Fruit fly (Drosophila melanogaster) whole organism, embryonic: ENCODE measurements around the gene ens.

ENCODE experiments used
- Atf6 ChIP-seq: fragments of 200-800 bp; sonication (Bioruptor generic); IDR thresholded peaks from 2 replicates; pipeline ENCODE4 v1.3.6; 2022; ENCODE audit warnings: missing biosample characterization, missing genetic modification characterization
- Blimp-1 ChIP-seq: fragments of 200-800 bp; sonication (Bioruptor generic); optimal IDR thresholded peaks from 3 replicates; lab custom pipeline; 2018; ENCODE audit warnings: missing biosample characterization, missing genetic modification characterization, mild to moderate bottlenecking, moderate library complexity, missing genetic modification reagents
- CG10462 ChIP-seq: fragments of 200-800 bp; sonication (Bioruptor generic); optimal IDR thresholded peaks from 2 replicates; lab custom pipeline; 2016; ENCODE audit warnings: missing biosample characterization, missing genetic modification characterization
- CG10543 ChIP-seq: fragments of 200-800 bp; sonication (Bioruptor generic); optimal IDR thresholded peaks from 3 replicates; lab custom pipeline; 2017; ENCODE audit warnings: missing biosample characterization, mild to moderate bottlenecking, missing genetic modification characterization, moderate library complexity
- CG10959 ChIP-seq: fragments of 200-800 bp; sonication (Bioruptor generic); IDR thresholded peaks from 2 replicates; pipeline ENCODE4 v1.3.6; 2022; ENCODE audit warnings: missing biosample characterization, missing genetic modification characterization
- CG11504 ChIP-seq: fragments of 200-800 bp; sonication (Bioruptor generic); optimal IDR thresholded peaks from 3 replicates; lab custom pipeline; 2019; ENCODE audit warnings: missing biosample characterization, mild to moderate bottlenecking, missing genetic modification characterization, moderate library complexity
- CG11560 ChIP-seq: fragments of 200-800 bp; sonication (Bioruptor generic); IDR thresholded peaks from 3 replicates; pipeline ENCODE4 v1.3.6; 2022; ENCODE audit warnings: missing biosample characterization, missing genetic modification characterization
- CG12236 ChIP-seq: fragments of 200-800 bp; sonication (Bioruptor generic); optimal IDR thresholded peaks from 2 replicates; lab custom pipeline; 2016; ENCODE audit warnings: missing biosample characterization, missing genetic modification characterization
- CG12769 ChIP-seq: fragments of 200-800 bp; sonication (Bioruptor generic); optimal IDR thresholded peaks from 2 replicates; lab custom pipeline; 2019; ENCODE audit warnings: missing biosample characterization, mild to moderate bottlenecking, missing genetic modification characterization, moderate library complexity
- CG13894 ChIP-seq: fragments of 200-800 bp; sonication (Bioruptor generic); optimal IDR thresholded peaks from 3 replicates; lab custom pipeline; 2018; ENCODE audit warnings: missing biosample characterization, mild to moderate bottlenecking, missing genetic modification characterization, moderate library complexity
- CG14710 ChIP-seq: fragments of 200-800 bp; sonication (Bioruptor generic); optimal IDR thresholded peaks from 3 replicates; lab custom pipeline; 2019; ENCODE audit warnings: missing biosample characterization, mild to moderate bottlenecking, missing genetic modification characterization, moderate library complexity
- CG32772 ChIP-seq: fragments of 200-800 bp; sonication (Bioruptor generic); IDR thresholded peaks from 2 replicates; pipeline ENCODE4 v1.3.6; 2022; ENCODE audit warnings: missing biosample characterization, missing genetic modification characterization
- CG4707 ChIP-seq: fragments of 200-800 bp; sonication (Bioruptor generic); optimal IDR thresholded peaks from 2 replicates; lab custom pipeline; 2018; ENCODE audit warnings: missing biosample characterization, mild to moderate bottlenecking, missing genetic modification characterization, moderate library complexity
- CG6175 ChIP-seq: fragments of 200-800 bp; sonication (Bioruptor generic); IDR thresholded peaks from 3 replicates; pipeline ENCODE4 v1.3.6; 2022; ENCODE audit warnings: missing biosample characterization, missing genetic modification characterization
- CG6683 ChIP-seq: fragments of 200-800 bp; sonication (Bioruptor generic); optimal IDR thresholded peaks from 2 replicates; lab custom pipeline; 2017; ENCODE audit warnings: missing biosample characterization, mild to moderate bottlenecking, missing genetic modification characterization, missing genetic modification reagents
- CG7786 ChIP-seq: fragments of 200-800 bp; sonication (Bioruptor generic); optimal IDR thresholded peaks from 2 replicates; lab custom pipeline; 2016; ENCODE audit warnings: missing biosample characterization, missing genetic modification characterization
- CG8089 ChIP-seq: fragments of 200-800 bp; sonication (Bioruptor generic); optimal IDR thresholded peaks from 3 replicates; lab custom pipeline; 2016; ENCODE audit warnings: missing biosample characterization, missing genetic modification characterization
- Dip2 ChIP-seq: fragments of 200-800 bp; sonication (Bioruptor generic); IDR thresholded peaks from 2 replicates; pipeline ENCODE4 v1.3.6; 2022; ENCODE audit warnings: missing biosample characterization, missing genetic modification characterization
- Fer1 ChIP-seq: fragments of 200-800 bp; sonication (Bioruptor generic); optimal IDR thresholded peaks from 2 replicates; lab custom pipeline; 2017; ENCODE audit warnings: missing biosample characterization, mild to moderate bottlenecking, missing genetic modification characterization
- HLH4C ChIP-seq: fragments of 200-800 bp; sonication (Bioruptor generic); IDR thresholded peaks from 3 replicates; pipeline ENCODE4 v1.3.6; 2022; ENCODE audit warnings: missing biosample characterization, missing genetic modification characterization; ENCODE audit not compliant: partially characterized antibody
- HmgD ChIP-seq: fragments of 200-800 bp; sonication (Bioruptor generic); optimal IDR thresholded peaks from 3 replicates; lab custom pipeline; 2016; ENCODE audit warnings: missing biosample characterization, missing genetic modification characterization
- MTF-1 ChIP-seq: fragments of 200-800 bp; sonication (Bioruptor generic); optimal IDR thresholded peaks from 2 replicates; lab custom pipeline; 2018; ENCODE audit warnings: missing biosample characterization, mild to moderate bottlenecking, missing genetic modification characterization, borderline replicate concordance
- NK7.1 ChIP-seq: fragments of 200-800 bp; sonication (Bioruptor generic); optimal IDR thresholded peaks from 3 replicates; lab custom pipeline; 2016; ENCODE audit warnings: missing biosample characterization, missing genetic modification characterization
- Neu2 ChIP-seq: fragments of 200-800 bp; sonication (Bioruptor generic); optimal IDR thresholded peaks from 3 replicates; lab custom pipeline; 2016; ENCODE audit warnings: missing biosample characterization, missing genetic modification characterization, borderline replicate concordance
- Nf-YA ChIP-seq: fragments of 200-800 bp; sonication (Bioruptor generic); IDR thresholded peaks from 2 replicates; pipeline ENCODE4 v1.3.6; 2022; ENCODE audit warnings: missing biosample characterization, missing genetic modification characterization
- NfI ChIP-seq: fragments of 200-800 bp; sonication (Bioruptor generic); optimal IDR thresholded peaks from 3 replicates; lab custom pipeline; 2018; ENCODE audit warnings: missing biosample characterization, mild to moderate bottlenecking, missing genetic modification characterization, moderate library complexity
- Rfx ChIP-seq: fragments of 200-800 bp; sonication (Bioruptor generic); IDR thresholded peaks from 2 replicates; pipeline ENCODE4 v1.3.6; 2022; ENCODE audit warnings: missing biosample characterization, missing genetic modification characterization
- Stat92E ChIP-seq, 3 experiments: fragments of >200 bp in 2 of 3; fragments of 200-800 bp in 1 of 3; sonication (Bioruptor generic) in 1 of 3; optimal IDR thresholded peaks; 2 replicates each; lab custom pipeline; 2017 to 2019; ENCODE audit warnings: missing biosample characterization in 3 of 3, missing genetic modification characterization in 3 of 3, mild to moderate bottlenecking in 1 of 3, moderate library complexity in 1 of 3
- abd-A ChIP-seq: fragments of 200-800 bp; sonication (Bioruptor generic); optimal IDR thresholded peaks from 3 replicates; lab custom pipeline; 2019; ENCODE audit warnings: missing biosample characterization, mild to moderate bottlenecking, missing genetic modification characterization, moderate library complexity
- ara ChIP-seq: fragments of 200-800 bp; sonication (Bioruptor generic); IDR thresholded peaks from 2 replicates; pipeline ENCODE4 v1.3.6; 2022; ENCODE audit warnings: missing biosample characterization, missing genetic modification characterization
- az2 ChIP-seq: fragments of 200-800 bp; sonication (Bioruptor generic); optimal IDR thresholded peaks from 3 replicates; lab custom pipeline; 2016; ENCODE audit warnings: missing biosample characterization, missing genetic modification characterization
- chinmo ChIP-seq: fragments of 200-800 bp; sonication (Bioruptor generic); IDR thresholded peaks from 4 replicates; pipeline ENCODE4 v1.3.6; 2022; ENCODE audit warnings: missing biosample characterization, missing genetic modification characterization; ENCODE audit not compliant: partially characterized antibody
- cwo ChIP-seq: fragments of 200-800 bp; sonication (Bioruptor generic); optimal IDR thresholded peaks from 3 replicates; lab custom pipeline; 2017; ENCODE audit warnings: missing biosample characterization, missing genetic modification characterization, mild to moderate bottlenecking, moderate library complexity, missing genetic modification reagents
- eyg ChIP-seq: fragments of 200-800 bp; sonication (Bioruptor generic); optimal IDR thresholded peaks from 3 replicates; lab custom pipeline; 2016; ENCODE audit warnings: missing biosample characterization, missing genetic modification characterization
- gcm2 ChIP-seq: fragments of 200-800 bp; sonication (Bioruptor generic); optimal IDR thresholded peaks from 2 replicates; lab custom pipeline; 2016; ENCODE audit warnings: missing biosample characterization, missing genetic modification characterization
- gsb ChIP-seq: fragments of 200-800 bp; sonication (Bioruptor generic); IDR thresholded peaks from 2 replicates; pipeline ENCODE4 v1.3.6; 2022; ENCODE audit warnings: missing biosample characterization, missing genetic modification characterization
- jumu ChIP-seq: fragments of 200-800 bp; sonication (Bioruptor generic); optimal IDR thresholded peaks from 3 replicates; lab custom pipeline; 2016; ENCODE audit warnings: missing biosample characterization, missing genetic modification characterization
- lola ChIP-seq, 3 experiments: fragments of >200 bp in 2 of 3; fragments of 200-800 bp in 1 of 3; sonication (Bioruptor generic) in 1 of 3; optimal IDR thresholded peaks; 2 replicates each; lab custom pipeline; 2017 to 2019; ENCODE audit warnings: missing biosample characterization in 3 of 3, missing genetic modification characterization in 3 of 3, mild to moderate bottlenecking in 1 of 3, moderate library complexity in 1 of 3
- lov ChIP-seq, 2 experiments: fragments of 200-800 bp in 1 of 2; fragments of >200 bp in 1 of 2; sonication (Bioruptor generic) in 1 of 2; IDR thresholded peaks in 1 of 2; optimal IDR thresholded peaks in 1 of 2; 2 replicates in 1 of 2; 3 replicates in 1 of 2; pipeline versions ENCODE4 v1.3.6 to Lab custom; 2017 to 2022; ENCODE audit warnings: missing biosample characterization in 1 of 2, missing genetic modification characterization in 1 of 2
- nmo ChIP-seq: fragments of 200-800 bp; sonication (Bioruptor generic); optimal IDR thresholded peaks from 2 replicates; lab custom pipeline; 2018; ENCODE audit warnings: missing biosample characterization, mild to moderate bottlenecking, missing genetic modification characterization, moderate library complexity
- nom ChIP-seq: fragments of 200-800 bp; sonication (Bioruptor generic); optimal IDR thresholded peaks from 2 replicates; lab custom pipeline; 2017; ENCODE audit warnings: missing biosample characterization, missing genetic modification characterization, mild to moderate bottlenecking, moderate library complexity, missing genetic modification reagents
- oc ChIP-seq: fragments of 200-800 bp; sonication (Bioruptor generic); optimal IDR thresholded peaks from 2 replicates; lab custom pipeline; 2018; ENCODE audit warnings: missing biosample characterization, mild to moderate bottlenecking, missing genetic modification characterization, moderate library complexity
- salm ChIP-seq: fragments of 200-800 bp; sonication (Bioruptor generic); optimal IDR thresholded peaks from 2 replicates; lab custom pipeline; 2018; ENCODE audit warnings: missing biosample characterization, mild to moderate bottlenecking, missing genetic modification characterization
- sd ChIP-seq: fragments of 200-800 bp; sonication (Bioruptor generic); optimal IDR thresholded peaks from 3 replicates; lab custom pipeline; 2018; ENCODE audit warnings: missing biosample characterization, mild to moderate bottlenecking, missing genetic modification characterization, moderate library complexity
- sug ChIP-seq: fragments of 200-800 bp; optimal IDR thresholded peaks from 2 replicates; lab custom pipeline; 2019; ENCODE audit warnings: missing biosample characterization, mild to moderate bottlenecking, missing genetic modification characterization, moderate library complexity

ens gene

dm6 chr3L:4119636-4120357 is 14.6 kb downstream of the ens start (continued):
- TF ChIP-seq Blimp-1 (no peak), HmgD (GFP tag; lab: Kevin White, UChicago) (no peak), lov (optimal IDR thresholded peaks at IDR 0.05; lab: Kevin White, UChicago) (no peak), lov (GFP tag; IDR thresholded peaks at IDR 0.05; lab: Robert Waterston, UW) (0 out of 3 replicates have a peak, but pooled peaks have one; percentile 7), HLH4C (GFP tag; lab: Robert Waterston, UW) (no peak), salm (tag; lab: Kevin White, UChicago) (no peak), sug (tag; lab: Kevin White, UChicago) (peak; percentile 72), lola (GFP tag; optimal IDR thresholded peaks at IDR 0.05; lab: Kevin White, UChicago) (no peak), NfI (GFP tag; lab: Kevin White, UChicago) (no peak), CG4707 (no peak), NK7.1 (GFP tag; lab: Kevin White, UChicago) (no peak), Atf6 (GFP tag; lab: Robert Waterston, UW) (no peak), CG10959 (GFP tag; lab: Robert Waterston, UW) (no peak), CG10543 (GFP tag; lab: Kevin White, UChicago) (peak; percentile 23), CG12236 (GFP tag; lab: Kevin White, UChicago) (no peak), Fer1 (GFP tag; lab: Kevin White, UChicago) (no peak), CG6683 (GFP tag; lab: Kevin White, UChicago) (no peak), Nf-YA (GFP tag; lab: Robert Waterston, UW) (no peak), CG11504 (tag; lab: Kevin White, UChicago) (peak; percentile 7), CG14710 (tag; lab: Kevin White, UChicago) (peak; percentile 92), ara (GFP tag; lab: Robert Waterston, UW) (0 out of 2 replicates have a peak, but pooled peaks have one; percentile 20), nmo (GFP tag; lab: Kevin White, UChicago) (no peak), CG7786 (GFP tag; lab: Kevin White, UChicago) (no peak), Neu2 (GFP tag; lab: Kevin White, UChicago) (no peak), CG12769 (tag; lab: Kevin White, UChicago) (peak; percentile 63), nom (no peak)

- TF ChIP-seq Blimp-1 (peak; percentile 47), CG32772 (GFP tag; lab: Robert Waterston, UW) (0 out of 2 replicates have a peak, but pooled peaks have one; percentile 11), cwo (no peak), Stat92E (GFP tag; optimal IDR thresholded peaks at IDR 0.05; lab: Kevin White, UChicago) (peak in 1 of 3 experiments; percentile 3)
- TF ChIP-seq, all 482 proteins: peak for 3
These were observed 16.0 kb downstream of the ens start for dm6 chr3L:4118339-4118738.

dm6 chr3L:4117493-4117892 is 16.9 kb downstream of the ens start:
- TF ChIP-seq sd (peak; percentile 23), eyg (GFP tag; lab: Kevin White, UChicago) (no peak), CG10462 (GFP tag; lab: Kevin White, UChicago) (no peak), oc (tag; lab: Kevin White, UChicago) (no peak), CG13894 (tag; lab: Kevin White, UChicago) (peak; percentile 74), abd-A (tag; lab: Kevin White, UChicago) (peak; percentile 16), CG8089 (no peak), CG6175 (GFP tag; lab: Robert Waterston, UW) (no peak), CG11560 (tag; lab: Robert Waterston, UW) (no peak), chinmo (GFP tag; lab: Robert Waterston, UW) (0 out of 4 replicates have a peak, but pooled peaks have one; percentile 59), Rfx (GFP tag; lab: Robert Waterston, UW) (no peak), gsb (GFP tag; lab: Robert Waterston, UW) (no peak), Dip2 (no peak), jumu (GFP tag; lab: Kevin White, UChicago) (no peak), gcm2 (no peak), az2 (GFP tag; lab: Kevin White, UChicago) (no peak), MTF-1 (GFP tag; lab: Kevin White, UChicago) (no peak)
